Fruit fly (Drosophila melanogaster): ENCODE measurements around the gene CG7130.

CG7130 gene

dm6 chr3L:22078063-22078462, 2.5 kb upstream of the CG7130 start (continued):
- TF ChIP-seq row (GFP tag; IDR thresholded peaks at IDR 0.05), result peak; percentile 84
- TF ChIP-seq ci (GFP tag; IDR thresholded peaks at IDR 0.05), result peak; percentile 67; the same call in 1 of the 3 replicates
- TF ChIP-seq CG1024 (GFP tag; IDR thresholded peaks at IDR 0.05), result no peak
- peak; percentile 90 for TF ChIP-seq Scr (GFP tag; IDR thresholded peaks at IDR 0.05; ENCODE audit: partially characterized antibody)
- no peak for TF ChIP-seq insv (GFP tag; optimal IDR thresholded peaks at IDR 0.05)
- peak; percentile 39 for TF ChIP-seq HLH54F (GFP tag; optimal IDR thresholded peaks at IDR 0.05)
- peak; percentile 44 for TF ChIP-seq CG33213 (GFP tag; optimal IDR thresholded peaks at IDR 0.05)
- no peak for TF ChIP-seq Dref (GFP tag; IDR thresholded peaks at IDR 0.05)
- TF ChIP-seq mld (GFP tag; IDR thresholded peaks at IDR 0.05; ENCODE audit: partially characterized antibody), result peak; percentile 33; the same call in 1 of the 3 replicates
- peak; percentile 65 for TF ChIP-seq CG18262 (tag; optimal IDR thresholded peaks at IDR 0.05)
- TF ChIP-seq dysf (GFP tag; IDR thresholded peaks at IDR 0.05), result peak; percentile 44
- peak; percentile 43 for TF ChIP-seq dmrt99B (tag; optimal IDR thresholded peaks at IDR 0.05)
- no peak for TF ChIP-seq CG34376 (GFP tag; optimal IDR thresholded peaks at IDR 0.05)
- TF ChIP-seq cas (GFP tag; IDR thresholded peaks at IDR 0.05), result no peak
- peak; percentile 61 for TF ChIP-seq bab2 (GFP tag; optimal IDR thresholded peaks at IDR 0.05)
- no peak for TF ChIP-seq run (tag; optimal IDR thresholded peaks at IDR 0.05)
- peak; percentile 75 for TF ChIP-seq sob (GFP tag; IDR thresholded peaks at IDR 0.05)
- TF ChIP-seq sens (GFP tag), result peak; percentile 93
- peak; percentile 30 for TF ChIP-seq Dek (tag; optimal IDR thresholded peaks at IDR 0.05)
- peak; percentile 7; the same call in 1 of the 2 replicates for TF ChIP-seq tna (GFP tag; IDR thresholded peaks at IDR 0.05; ENCODE audit: partially characterized antibody)
- 0 out of 3 replicates have a peak, but pooled peaks have one; percentile 30 for TF ChIP-seq H15 (GFP tag; IDR thresholded peaks at IDR 0.05)
- TF ChIP-seq CG12391 (tag; optimal IDR thresholded peaks at IDR 0.05), result peak; percentile 71
- no peak for TF ChIP-seq ham (GFP tag; IDR thresholded peaks at IDR 0.05)
- peak; percentile 35; the same call in 1 of the 2 replicates for TF ChIP-seq ssp (GFP tag; IDR thresholded peaks at IDR 0.05)
- TF ChIP-seq Mes4 (GFP tag; optimal IDR thresholded peaks at IDR 0.05), result peak; percentile 30
- no peak for TF ChIP-seq CG30020 (tag; optimal IDR thresholded peaks at IDR 0.05)
- TF ChIP-seq odd (GFP tag; optimal IDR thresholded peaks at IDR 0.05), result peak; percentile 25
- TF ChIP-seq CG18011 (GFP tag; optimal IDR thresholded peaks at IDR 0.05), result peak; percentile 15
- TF ChIP-seq Spps (tag; optimal IDR thresholded peaks at IDR 0.05), result peak; percentile 20
- no peak for TF ChIP-seq peb (GFP tag; IDR thresholded peaks at IDR 0.05)
- no peak for TF ChIP-seq prd (optimal IDR thresholded peaks at IDR 0.05)
- peak; percentile 74; the same call in 2 of the 3 replicates for TF ChIP-seq prd (GFP tag; IDR thresholded peaks at IDR 0.05)
- no peak; the same call in 2 of the 3 replicates for TF ChIP-seq otp (GFP tag; IDR thresholded peaks at IDR 0.05)
- TF ChIP-seq CG4617 (GFP tag; optimal IDR thresholded peaks at IDR 0.05; ENCODE audit: borderline replicate concordance), result no peak
- peak; percentile 53 for TF ChIP-seq gcm (GFP tag; optimal IDR thresholded peaks at IDR 0.05)
- peak; percentile 70 for TF ChIP-seq CG9932 (GFP tag; IDR thresholded peaks at IDR 0.05)
- no peak for TF ChIP-seq CG2889 (GFP tag; IDR thresholded peaks at IDR 0.05)
- TF ChIP-seq zen2 (GFP tag; IDR thresholded peaks at IDR 0.05; ENCODE audit: partially characterized antibody), result peak; percentile 78; the same call in 2 of the 3 replicates
- TF ChIP-seq gsb-n (tag; optimal IDR thresholded peaks at IDR 0.05), result peak; percentile 2
- TF ChIP-seq CG13775 (GFP tag; optimal IDR thresholded peaks at IDR 0.05), result peak; percentile 67
- peak; percentile 44 for TF ChIP-seq az2 (GFP tag; optimal IDR thresholded peaks at IDR 0.05)
- 0 out of 2 replicates have a peak, but pooled peaks have one; percentile 13 for TF ChIP-seq ato (GFP tag; IDR thresholded peaks at IDR 0.05; ENCODE audit: partially characterized antibody)
- TF ChIP-seq CG9817 (tag; optimal IDR thresholded peaks at IDR 0.05), result no peak
- TF ChIP-seq al (GFP tag; IDR thresholded peaks at IDR 0.05), result peak; percentile 52; the same call in 1 of the 2 replicates
- peak; percentile 20 for TF ChIP-seq CG4820 (GFP tag; optimal IDR thresholded peaks at IDR 0.05)
- peak; percentile 64 for TF ChIP-seq PHDP (tag; optimal IDR thresholded peaks at IDR 0.05)
- peak; percentile 31 for TF ChIP-seq CG12071 (GFP tag; optimal IDR thresholded peaks at IDR 0.05)
- peak; percentile 38; the same call in 1 of the 3 replicates for TF ChIP-seq gce (GFP tag; IDR thresholded peaks at IDR 0.05)
- peak; percentile 49 for TF ChIP-seq CG15269 (tag; optimal IDR thresholded peaks at IDR 0.05)
- no peak for TF ChIP-seq wor (GFP tag; IDR thresholded peaks at IDR 0.05)
- TF ChIP-seq Gug (GFP tag; IDR thresholded peaks at IDR 0.05), result peak; percentile 38; the same call in 1 of the 4 replicates

Measured in whole organism, embryonic.